Fruit fly (Drosophila melanogaster): Measurements from ENCODE around the gene Mat89Ba.

Gene Mat89Ba

dm6 chr3R:16224415-16225165, 47.6 kb downstream of the Mat89Ba start (continued):
- TF ChIP-seq Blimp-1 (GFP tag; optimal IDR thresholded peaks at IDR 0.05) (peak; percentile 98), lmd (GFP tag; IDR thresholded peaks at IDR 0.05) (no peak), Ravus (GFP tag; IDR thresholded peaks at IDR 0.05) (no peak), CG1233 (GFP tag; optimal IDR thresholded peaks at IDR 0.05) (peak; percentile 97), ham (GFP tag; IDR thresholded peaks at IDR 0.05) (no peak), corto (GFP tag; optimal IDR thresholded peaks at IDR 0.05) (peak; percentile 73), CG3065 (GFP tag; optimal IDR thresholded peaks at IDR 0.05) (peak; percentile 81), mam (GFP tag; optimal IDR thresholded peaks at IDR 0.05) (peak; percentile 97), dysf (GFP tag; IDR thresholded peaks at IDR 0.05) (no peak), esg (GFP tag; conservative IDR thresholded peaks at IDR 0.05) (no peak), slbo (GFP tag; IDR thresholded peaks at IDR 0.05) (no peak), stwl (tag; optimal IDR thresholded peaks at IDR 0.05) (peak; percentile 50), CG16863 (GFP tag; optimal IDR thresholded peaks at IDR 0.05) (peak; percentile 97), CG4617 (GFP tag; optimal IDR thresholded peaks at IDR 0.05; ENCODE audit: borderline replicate concordance) (peak; percentile 93), CG10366 (GFP tag; IDR thresholded peaks at IDR 0.05) (no peak), knrl (GFP tag; IDR thresholded peaks at IDR 0.05; ENCODE audit: partially characterized antibody) (no peak), CG9797 (GFP tag; optimal IDR thresholded peaks at IDR 0.05) (peak; percentile 60), HLH4C (GFP tag; IDR thresholded peaks at IDR 0.05; ENCODE audit: partially characterized antibody) (no peak), onecut (GFP tag; IDR thresholded peaks at IDR 0.05) (peak; percentile 95), CG11093 (GFP tag; IDR thresholded peaks at IDR 0.05) (peak; percentile 97), chinmo (GFP tag; IDR thresholded peaks at IDR 0.05; ENCODE audit: partially characterized antibody) (no peak), tap (tag; optimal IDR thresholded peaks at IDR 0.05) (peak; percentile 98), CG6689 (GFP tag; IDR thresholded peaks at IDR 0.05) (no peak), CG4282 (GFP tag; optimal IDR thresholded peaks at IDR 0.05) (peak; percentile 92), mirr (GFP tag; optimal IDR thresholded peaks at IDR 0.05) (peak; percentile 54), Hr39 (optimal IDR thresholded peaks at IDR 0.05) (no peak), CG13296 (GFP tag; optimal IDR thresholded peaks at IDR 0.05) (peak; percentile 98), CG2202 (tag; optimal IDR thresholded peaks at IDR 0.05) (peak; percentile 97), Usf (GFP tag; optimal IDR thresholded peaks at IDR 0.05) (peak; percentile 89), lbe (GFP tag; optimal IDR thresholded peaks at IDR 0.05) (peak; percentile 71), hb (GFP tag; IDR thresholded peaks at IDR 0.05; ENCODE audit: partially characterized antibody) (no peak), CG17385 (GFP tag; optimal IDR thresholded peaks at IDR 0.05) (peak; percentile 97), da (GFP tag; optimal IDR thresholded peaks at IDR 0.05) (peak; percentile 90), slou (GFP tag; optimal IDR thresholded peaks at IDR 0.05) (peak; percentile 90), CG10321 (GFP tag; IDR thresholded peaks at IDR 0.05) (no peak), Bgb (GFP tag; IDR thresholded peaks at IDR 0.05; ENCODE audit: partially characterized antibody) (no peak), CG30431 (GFP tag; optimal IDR thresholded peaks at IDR 0.05) (peak; percentile 91), cas (GFP tag; IDR thresholded peaks at IDR 0.05) (no peak), CG4854 (GFP tag; optimal IDR thresholded peaks at IDR 0.05) (peak; percentile 97), Ada2b (GFP tag; IDR thresholded peaks at IDR 0.05) (no peak), crc (GFP tag; optimal IDR thresholded peaks at IDR 0.05) (peak; percentile 95), aop (GFP tag; IDR thresholded peaks at IDR 0.05) (no peak), CG6175 (GFP tag; IDR thresholded peaks at IDR 0.05) (no peak), pita (GFP tag; optimal IDR thresholded peaks at IDR 0.05) (no peak), CG11560 (tag; IDR thresholded peaks at IDR 0.05) (no peak), Dref (GFP tag; IDR thresholded peaks at IDR 0.05) (no peak), Aef1 (GFP tag; IDR thresholded peaks at IDR 0.05) (no peak), CG9817 (tag; optimal IDR thresholded peaks at IDR 0.05) (peak; percentile 93), CG3995 (GFP tag; optimal IDR thresholded peaks at IDR 0.05) (peak; percentile 60), Elba2 (GFP tag; optimal IDR thresholded peaks at IDR 0.05) (peak; percentile 42), CG8359 (GFP tag; optimal IDR thresholded peaks at IDR 0.05; ENCODE audit: borderline replicate concordance) (peak; percentile 91)
